Worm (Caenorhabditis elegans) whole organism, L1 larva: ENCODE results near the gene W03F8.4.

Source experiments
- C04F5.9 ChIP-seq: sonication (generic microtip); optimal IDR thresholded peaks from 2 replicates; lab custom pipeline; 2016; ENCODE audit warnings: missing genetic modification characterization, missing compliant biosample characterization
- C16A3.4 ChIP-seq: fragments of 150-350 bp; optimal IDR thresholded peaks from 2 replicates; lab custom pipeline; 2014; ENCODE audit warnings: missing biosample characterization, missing genetic modification characterization
- aha-1 ChIP-seq: fragments of 150-350 bp; optimal IDR thresholded peaks from 2 replicates; lab custom pipeline; 2014; ENCODE audit warnings: missing biosample characterization, missing genetic modification characterization
- aly-2 ChIP-seq: fragments of 150-350 bp; optimal IDR thresholded peaks from 2 replicates; lab custom pipeline; 2014; ENCODE audit warnings: missing biosample characterization, missing genetic modification characterization
- ama-1 ChIP-seq: fragments of 150-350 bp; optimal IDR thresholded peaks from 2 replicates; lab custom pipeline; 2014
- blmp-1 ChIP-seq: fragments of 150-350 bp; optimal IDR thresholded peaks from 2 replicates; lab custom pipeline; 2014; ENCODE audit warnings: missing biosample characterization, missing genetic modification characterization
- ceh-8 ChIP-seq: fragments of 200-800 bp; sonication (Bioruptor generic); optimal IDR thresholded peaks from 2 replicates; lab custom pipeline; 2018; ENCODE audit warnings: mild to moderate bottlenecking, missing genetic modification characterization, moderate library complexity, missing compliant biosample characterization
- ceh-82 ChIP-seq, 3 experiments: fragments of 150-350 bp in 1 of 3; sonication (generic microtip) in 2 of 3; optimal IDR thresholded peaks; 2 replicates each; lab custom pipeline; 2014 to 2017; ENCODE audit warnings: missing biosample characterization in 3 of 3, missing genetic modification characterization in 3 of 3
- ceh-88 ChIP-seq: fragments of 200-800 bp; sonication (Bioruptor generic); IDR thresholded peaks from 2 replicates; pipeline ENCODE4 v1.3.6; 2022; ENCODE audit warnings: missing genetic modification characterization, missing compliant biosample characterization
- ceh-90 ChIP-seq: sonication (generic microtip); optimal IDR thresholded peaks from 2 replicates; lab custom pipeline; 2016; ENCODE audit warnings: missing genetic modification characterization, missing compliant biosample characterization
- dpl-1 ChIP-seq, 3 experiments: fragments of 150-350 bp in 2 of 3; sonication (generic microtip) in 1 of 3; optimal IDR thresholded peaks; 2 replicates each; lab custom pipeline; 2014 to 2017; ENCODE audit warnings: missing biosample characterization in 3 of 3, missing genetic modification characterization in 3 of 3, missing genetic modification reagents in 3 of 3
- dsc-1 ChIP-seq: sonication (generic microtip); optimal IDR thresholded peaks from 2 replicates; lab custom pipeline; 2016; ENCODE audit warnings: mild to moderate bottlenecking, missing genetic modification characterization, missing compliant biosample characterization
- efl-1 ChIP-seq, 4 experiments: fragments of 150-350 bp; optimal IDR thresholded peaks in 3 of 4; peaks in 1 of 4; 1 replicate in 1 of 4; 2 replicates in 3 of 4; lab custom pipeline; 2014; ENCODE audit warnings: missing biosample characterization in 2 of 4, missing genetic modification characterization in 2 of 4, missing genetic modification reagents in 2 of 4
- efl-3 ChIP-seq: fragments of 200-800 bp; sonication (Bioruptor generic); optimal IDR thresholded peaks from 2 replicates; lab custom pipeline; 2018; ENCODE audit warnings: mild to moderate bottlenecking, missing genetic modification characterization, missing compliant biosample characterization
- egl-13 ChIP-seq: sonication (generic microtip); optimal IDR thresholded peaks from 2 replicates; lab custom pipeline; 2016; ENCODE audit warnings: missing genotype, missing genetic modification reagents, missing genetic modification characterization, missing compliant biosample characterization
- elt-3 ChIP-seq, 6 experiments: fragments of 150-350 bp in 1 of 6; sonication (generic microtip); optimal IDR thresholded peaks; 2 replicates each; lab custom pipeline; 2017 to 2018; ENCODE audit warnings: missing biosample characterization in 6 of 6, missing genetic modification characterization in 6 of 6, inconsistent platforms in 1 of 6
- fkh-10 ChIP-seq: sonication (generic microtip); optimal IDR thresholded peaks from 2 replicates; lab custom pipeline; 2017; ENCODE audit warnings: missing biosample characterization, missing genetic modification reagents, missing genetic modification characterization
- fkh-4 ChIP-seq: sonication (generic microtip); optimal IDR thresholded peaks from 2 replicates; lab custom pipeline; 2016; ENCODE audit warnings: missing compliant biosample characterization, missing genetic modification characterization, borderline replicate concordance
- fkh-8 ChIP-seq: sonication (generic microtip); optimal IDR thresholded peaks from 2 replicates; lab custom pipeline; 2016; ENCODE audit warnings: mild to moderate bottlenecking, missing genetic modification characterization, missing compliant biosample characterization
- fos-1 ChIP-seq: fragments of 150-350 bp; optimal IDR thresholded peaks from 2 replicates; lab custom pipeline; 2014; ENCODE audit warnings: missing biosample characterization, missing genetic modification characterization
- grh-1 ChIP-seq: fragments of 200-800 bp; sonication (Bioruptor generic); IDR thresholded peaks from 2 replicates; pipeline ENCODE4 v1.3.6; 2022; ENCODE audit warnings: missing genetic modification reagents, missing genetic modification characterization, missing compliant biosample characterization
- hlh-17 ChIP-seq: fragments of 200-800 bp; sonication (Bioruptor generic); optimal IDR thresholded peaks from 2 replicates; lab custom pipeline; 2018; ENCODE audit warnings: missing genetic modification characterization, mild to moderate bottlenecking, missing compliant biosample characterization, moderate library complexity, borderline replicate concordance
- hpl-2 ChIP-seq: fragments of 150-350 bp; optimal IDR thresholded peaks from 2 replicates; lab custom pipeline; 2014; ENCODE audit warnings: missing biosample characterization, missing genetic modification reagents, missing genetic modification characterization
- isw-1 ChIP-seq: fragments of 200-800 bp; sonication (Bioruptor generic); IDR thresholded peaks from 2 replicates; pipeline ENCODE4 v1.3.6; 2022; ENCODE audit warnings: missing genetic modification characterization, missing compliant biosample characterization
- lin-14 ChIP-seq: fragments of 200-800 bp; sonication (Bioruptor generic); optimal IDR thresholded peaks from 2 replicates; lab custom pipeline; 2018; ENCODE audit warnings: mild to moderate bottlenecking, missing genetic modification characterization, moderate library complexity, missing compliant biosample characterization
- lin-15B ChIP-seq: fragments of 150-350 bp; sonication (generic microtip); optimal IDR thresholded peaks from 3 replicates; lab custom pipeline; 2014; ENCODE audit warnings: missing biosample characterization, missing genetic modification characterization
- lin-39 ChIP-seq: fragments of 150-350 bp; optimal IDR thresholded peaks from 2 replicates; lab custom pipeline; 2014; ENCODE audit warnings: missing biosample characterization, missing genetic modification reagents, missing genetic modification characterization
- lsy-2 ChIP-seq, 2 experiments: fragments of 150-350 bp; optimal IDR thresholded peaks; 2 replicates each; lab custom pipeline; 2014; ENCODE audit warnings: missing biosample characterization in 2 of 2, missing genetic modification characterization in 2 of 2
- mab-9 ChIP-seq: fragments of 200-800 bp; sonication (Bioruptor generic); IDR thresholded peaks from 2 replicates; pipeline ENCODE4 v1.3.6; 2022; ENCODE audit warnings: missing genetic modification reagents, missing genetic modification characterization, missing compliant biosample characterization
- mdl-1 ChIP-seq, 2 experiments: fragments of 150-350 bp; optimal IDR thresholded peaks; 2 replicates each; lab custom pipeline; 2014 to 2017; ENCODE audit warnings: missing biosample characterization in 2 of 2, missing genetic modification characterization in 2 of 2, inconsistent platforms in 1 of 2
- mef-2 ChIP-seq: fragments of 150-350 bp; optimal IDR thresholded peaks from 2 replicates; lab custom pipeline; 2014; ENCODE audit warnings: missing biosample characterization, missing genetic modification characterization
- nhr-11 ChIP-seq: fragments of 150-350 bp; optimal IDR thresholded peaks from 2 replicates; lab custom pipeline; 2014; ENCODE audit warnings: missing biosample characterization, missing genetic modification characterization
- nhr-12 ChIP-seq: sonication (generic microtip); optimal IDR thresholded peaks from 2 replicates; lab custom pipeline; 2017; ENCODE audit warnings: missing biosample characterization, missing genetic modification characterization
- nhr-20 ChIP-seq: sonication (generic microtip); optimal IDR thresholded peaks from 2 replicates; lab custom pipeline; 2016; ENCODE audit warnings: mild to moderate bottlenecking, missing genetic modification characterization, missing compliant biosample characterization
- nhr-237 ChIP-seq: fragments of 150-350 bp; optimal IDR thresholded peaks from 2 replicates; lab custom pipeline; 2014; ENCODE audit warnings: missing biosample characterization, missing genetic modification characterization
- nhr-28 ChIP-seq: fragments of 150-350 bp; optimal IDR thresholded peaks from 2 replicates; lab custom pipeline; 2014; ENCODE audit warnings: missing biosample characterization, missing genetic modification characterization
- nhr-47 ChIP-seq: sonication (generic microtip); optimal IDR thresholded peaks from 2 replicates; lab custom pipeline; 2016; ENCODE audit warnings: mild to moderate bottlenecking, missing genetic modification characterization, moderate library complexity, missing compliant biosample characterization
- nhr-71 ChIP-seq: sonication (generic microtip); optimal IDR thresholded peaks from 2 replicates; lab custom pipeline; 2016; ENCODE audit warnings: mild to moderate bottlenecking, missing genetic modification characterization, moderate library complexity, missing compliant biosample characterization
- nhr-76 ChIP-seq: sonication (generic microtip); optimal IDR thresholded peaks from 2 replicates; lab custom pipeline; 2017; ENCODE audit warnings: missing biosample characterization, missing genetic modification characterization
- nhr-77 ChIP-seq: fragments of 150-350 bp; optimal IDR thresholded peaks from 2 replicates; lab custom pipeline; 2014; ENCODE audit warnings: missing biosample characterization, missing genetic modification characterization
- nhr-90 ChIP-seq: sonication (generic microtip); optimal IDR thresholded peaks from 2 replicates; lab custom pipeline; 2016; ENCODE audit warnings: mild to moderate bottlenecking, missing genetic modification characterization, missing compliant biosample characterization; ENCODE audit not compliant: poor library complexity
- pag-3 ChIP-seq: sonication (generic microtip); optimal IDR thresholded peaks from 2 replicates; lab custom pipeline; 2017; ENCODE audit warnings: missing genetic modification characterization, mild to moderate bottlenecking, missing compliant biosample characterization, antibody characterized with exemption, borderline replicate concordance; ENCODE audit not compliant: insufficient read depth
- pax-3 ChIP-seq: fragments of 200-800 bp; sonication (Bioruptor generic); optimal IDR thresholded peaks from 2 replicates; lab custom pipeline; 2018; ENCODE audit warnings: mild to moderate bottlenecking, missing genetic modification characterization, moderate library complexity, missing compliant biosample characterization
- skn-1 ChIP-seq: fragments of 150-350 bp; optimal IDR thresholded peaks from 2 replicates; lab custom pipeline; 2014; ENCODE audit warnings: missing biosample characterization, missing genetic modification characterization
- snpc-4 ChIP-seq: fragments of 150-350 bp; optimal IDR thresholded peaks from 2 replicates; lab custom pipeline; 2014; ENCODE audit warnings: missing biosample characterization, missing genetic modification characterization
- sox-4 ChIP-seq: sonication (generic microtip); optimal IDR thresholded peaks from 2 replicates; lab custom pipeline; 2016; ENCODE audit warnings: missing genetic modification characterization, missing compliant biosample characterization
- sptf-1 ChIP-seq: fragments of 150-350 bp; optimal IDR thresholded peaks from 2 replicates; lab custom pipeline; 2014; ENCODE audit warnings: missing biosample characterization, missing genetic modification characterization
- tlp-1 ChIP-seq: fragments of 150-350 bp; optimal IDR thresholded peaks from 2 replicates; lab custom pipeline; 2014; ENCODE audit warnings: missing biosample characterization, missing genetic modification characterization
- unc-30 ChIP-seq: sonication (generic microtip); optimal IDR thresholded peaks from 2 replicates; lab custom pipeline; 2017; ENCODE audit warnings: missing biosample characterization, missing genetic modification characterization
- unc-86 ChIP-seq: sonication (generic microtip); optimal IDR thresholded peaks from 2 replicates; lab custom pipeline; 2016; ENCODE audit warnings: missing genetic modification characterization, missing compliant biosample characterization
- vab-15 ChIP-seq: sonication (generic microtip); optimal IDR thresholded peaks from 2 replicates; lab custom pipeline; 2017; ENCODE audit warnings: missing genotype, mild to moderate bottlenecking, missing genetic modification characterization, missing compliant biosample characterization
- xbp-1 ChIP-seq: sonication (generic microtip); optimal IDR thresholded peaks from 2 replicates; lab custom pipeline; 2016; ENCODE audit warnings: missing genetic modification characterization, missing compliant biosample characterization
- ztf-11 ChIP-seq, 2 experiments: sonication (generic microtip); optimal IDR thresholded peaks; 2 replicates each; lab custom pipeline; 2016 to 2017; ENCODE audit warnings: missing genetic modification characterization in 2 of 2, missing biosample characterization in 1 of 2, missing compliant biosample characterization in 1 of 2

The W03F8.4 gene

ce11 chrIV:5160171-5160570, 23.8 kb upstream of the W03F8.4 start, which contains the start of the genes C24D10.6 and C24D10.4:
Gene C24D10.6 (minus strand): TSS chrIV:5160248.
Gene C24D10.4 (plus strand): TSS chrIV:5160522.
- TF ChIP-seq efl-1 (optimal IDR thresholded peaks at IDR 0.05; lab: Kevin White, UChicago) (peak; percentile 53 to 70), efl-1 (GFP tag; optimal IDR thresholded peaks at IDR 0.05 in 1 of 2; lab: Kevin White, UChicago) (peak; percentile 66 to 95), egl-13 (tag; lab: Kevin White, UChicago) (peak; percentile 28), dsc-1 (tag; lab: Kevin White, UChicago) (peak; percentile 29), sox-4 (tag; lab: Kevin White, UChicago) (no peak), pag-3 (tag; lab: Kevin White, UChicago) (no peak), isw-1 (GFP tag; lab: Robert Waterston, UW) (peak; percentile 32; the same call in 1 of the 2 replicates), nhr-11 (tag; lab: Kevin White, UChicago) (no peak), fkh-4 (tag; lab: Kevin White, UChicago) (no peak), nhr-71 (tag; lab: Kevin White, UChicago) (peak; percentile 64), hpl-2 (GFP tag; lab: Kevin White, UChicago) (no peak), nhr-12 (tag; lab: Kevin White, UChicago) (no peak), fos-1 (tag; lab: Kevin White, UChicago) (no peak), fkh-8 (tag; lab: Kevin White, UChicago) (no peak), mdl-1 (tag; optimal IDR thresholded peaks at IDR 0.05; lab: Kevin White, UChicago) (peak in 1 of 2 experiments; percentile 29), lsy-2 (tag; optimal IDR thresholded peaks at IDR 0.05; lab: Kevin White, UChicago) (peak; percentile 69 to 77), mef-2 (no peak), skn-1 (peak; percentile 77), sptf-1 (tag; lab: Kevin White, UChicago) (no peak), blmp-1 (no peak), unc-30 (tag; lab: Kevin White, UChicago) (no peak), fkh-10 (no peak), ceh-90 (tag; lab: Kevin White, UChicago) (no peak), mab-9 (GFP tag; lab: Robert Waterston, UW) (no peak), unc-86 (peak; percentile 8), dpl-1 (GFP tag; optimal IDR thresholded peaks at IDR 0.05; lab: Kevin White, UChicago) (peak; percentile 51 to 71 (median 65)), nhr-20 (peak; percentile 61), pax-3 (tag; lab: Kevin White, UChicago) (no peak), C16A3.4 (tag; lab: Kevin White, UChicago) (peak; percentile 39), xbp-1 (tag; lab: Kevin White, UChicago) (peak; percentile 63), ceh-88 (GFP tag; lab: Robert Waterston, UW) (no peak; the same call in 1 of the 2 replicates), lin-39 (tag; lab: Kevin White, UChicago) (peak; percentile 39), C04F5.9 (tag; lab: Kevin White, UChicago) (peak; percentile 15), aly-2 (no peak), snpc-4 (tag; lab: Kevin White, UChicago) (peak; percentile 17), efl-3 (no peak), ceh-8 (GFP tag; lab: Kevin White, UChicago) (peak; percentile 9), nhr-76 (tag; lab: Kevin White, UChicago) (no peak), lin-15B (tag; lab: Kevin White, UChicago) (peak; percentile 72), ama-1 (lab: Kevin White, UChicago) (no peak), nhr-77 (tag; lab: Kevin White, UChicago) (no peak), tlp-1 (tag; lab: Kevin White, UChicago) (no peak), aha-1 (tag; lab: Kevin White, UChicago) (no peak), lin-14 (GFP tag; lab: Kevin White, UChicago) (peak; percentile 76), nhr-28 (no peak), vab-15 (tag; lab: Kevin White, UChicago) (no peak), nhr-47 (tag; lab: Kevin White, UChicago) (peak; percentile 62), ceh-82 (tag; optimal IDR thresholded peaks at IDR 0.05; lab: Kevin White, UChicago) (peak; percentile 27 to 60 (median 39)), nhr-90 (peak; percentile 32), nhr-237 (no peak), elt-3 (tag; optimal IDR thresholded peaks at IDR 0.05; lab: Kevin White, UChicago) (peak in 1 of 6 experiments; percentile 35), ztf-11 (tag; optimal IDR thresholded peaks at IDR 0.05; lab: Kevin White, UChicago) (no peak), grh-1 (no peak), hlh-17 (no peak)
